Fruit fly (Drosophila melanogaster): ENCODE data around the gene NijA.
A peak's percentile ranks its signal among the peaks of the same experiment; 100 is the strongest.

NijA gene

DNA sequence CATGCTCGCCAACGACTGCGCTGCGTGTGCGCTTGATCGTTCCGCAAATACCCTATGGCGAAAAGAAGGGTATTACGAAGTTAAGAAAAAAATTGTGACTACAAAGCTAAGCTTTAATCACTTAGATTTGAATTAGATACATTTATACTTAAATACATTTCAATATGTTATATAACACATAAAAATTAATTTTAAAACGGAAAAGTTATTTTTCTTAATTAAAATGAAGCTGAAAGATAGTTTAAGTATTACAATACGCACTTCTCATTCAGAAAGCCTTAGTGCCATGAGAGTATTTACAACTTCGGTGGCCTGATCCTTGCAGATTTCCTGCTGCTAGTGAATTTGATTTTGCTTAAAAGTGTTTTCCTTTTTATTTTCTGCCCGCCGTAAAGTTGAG lies 44.0 kb upstream of the NijA start (continued):
- TF ChIP-seq CG2678 (tag; optimal IDR thresholded peaks at IDR 0.05): peak; percentile 39
- TF ChIP-seq CG12391 (tag; optimal IDR thresholded peaks at IDR 0.05): no peak
- TF ChIP-seq grau (tag; optimal IDR thresholded peaks at IDR 0.05): peak; percentile 28
- no peak for TF ChIP-seq her (GFP tag; optimal IDR thresholded peaks at IDR 0.05)
- TF ChIP-seq Taf1 (GFP tag; IDR thresholded peaks at IDR 0.05): no peak
- TF ChIP-seq Meics (GFP tag; optimal IDR thresholded peaks at IDR 0.05): peak; percentile 41
- TF ChIP-seq CG13123 (GFP tag; optimal IDR thresholded peaks at IDR 0.05): no peak
- no peak for TF ChIP-seq schlank (tag; optimal IDR thresholded peaks at IDR 0.05)
- TF ChIP-seq tx (GFP tag; optimal IDR thresholded peaks at IDR 0.05): no peak
- no peak for TF ChIP-seq fu2 (GFP tag; optimal IDR thresholded peaks at IDR 0.05)
- TF ChIP-seq CG5245 (GFP tag; optimal IDR thresholded peaks at IDR 0.05): no peak
- TF ChIP-seq CG15269 (tag; optimal IDR thresholded peaks at IDR 0.05): peak; percentile 11
- TF ChIP-seq Dip2 (GFP tag; IDR thresholded peaks at IDR 0.05): no peak
- TF ChIP-seq nerfin-1 (tag; optimal IDR thresholded peaks at IDR 0.05): no peak
- no peak for TF ChIP-seq ssp (GFP tag; IDR thresholded peaks at IDR 0.05)
- no peak for TF ChIP-seq CG18011 (GFP tag; optimal IDR thresholded peaks at IDR 0.05)
- TF ChIP-seq CG8290 (GFP tag; optimal IDR thresholded peaks at IDR 0.05): no peak
- TF ChIP-seq CG8290 (tag; optimal IDR thresholded peaks at IDR 0.05): no peak
- no peak for TF ChIP-seq Hmx (GFP tag; optimal IDR thresholded peaks at IDR 0.05)
- TF ChIP-seq CG13296 (GFP tag; optimal IDR thresholded peaks at IDR 0.05): no peak
- no peak for TF ChIP-seq kah (GFP tag; optimal IDR thresholded peaks at IDR 0.05)
- no peak for TF ChIP-seq CG7357 (GFP tag; IDR thresholded peaks at IDR 0.05)
- TF ChIP-seq ranshi (GFP tag; IDR thresholded peaks at IDR 0.05): no peak
- TF ChIP-seq z (GFP tag; IDR thresholded peaks at IDR 0.05): no peak
- no peak for TF ChIP-seq hbn (GFP tag; IDR thresholded peaks at IDR 0.05; ENCODE audit: partially characterized antibody)
- TF ChIP-seq Mrtf (GFP tag; IDR thresholded peaks at IDR 0.05): no peak
- TF ChIP-seq CG10209 (GFP tag; optimal IDR thresholded peaks at IDR 0.05): peak; percentile 8
- TF ChIP-seq h (optimal IDR thresholded peaks at IDR 0.05): no peak
- TF ChIP-seq CG17612 (GFP tag; IDR thresholded peaks at IDR 0.05): no peak
- no peak for TF ChIP-seq CG7987 (GFP tag; optimal IDR thresholded peaks at IDR 0.05)
- TF ChIP-seq NFAT (GFP tag; IDR thresholded peaks at IDR 0.05): no peak
- TF ChIP-seq Max (GFP tag; optimal IDR thresholded peaks at IDR 0.05): no peak
- no peak; the same call in 2 of the 3 replicates for TF ChIP-seq CG14050 (GFP tag; IDR thresholded peaks at IDR 0.05)
- TF ChIP-seq C15 (GFP tag; IDR thresholded peaks at IDR 0.05): no peak
- no peak for TF ChIP-seq CG8765 (GFP tag; IDR thresholded peaks at IDR 0.05)
- TF ChIP-seq CG1233 (GFP tag; optimal IDR thresholded peaks at IDR 0.05): no peak
- TF ChIP-seq cwo (GFP tag; optimal IDR thresholded peaks at IDR 0.05): no peak
- no peak for TF ChIP-seq dm (GFP tag; optimal IDR thresholded peaks at IDR 0.05)
- TF ChIP-seq D19B (GFP tag; optimal IDR thresholded peaks at IDR 0.05): peak; percentile 35
- TF ChIP-seq CoRest (tag; optimal IDR thresholded peaks at IDR 0.05): peak; percentile 3
- no peak for TF ChIP-seq cg (GFP tag; optimal IDR thresholded peaks at IDR 0.05)
- no peak for TF ChIP-seq CG6791 (GFP tag; IDR thresholded peaks at IDR 0.05; ENCODE audit: partially characterized antibody)
- TF ChIP-seq ci (GFP tag; IDR thresholded peaks at IDR 0.05): no peak
- no peak for TF ChIP-seq crol (GFP tag; IDR thresholded peaks at IDR 0.05)
